Fruit fly (Drosophila melanogaster) whole organism, adult: ENCODE data around the gene Lectin-galC1.
A peak's percentile ranks its signal among the peaks of the same experiment; 100 is the strongest.

Experiments used
- CG5204 ChIP-seq: fragments of 200-800 bp; sonication (Bioruptor generic); optimal IDR thresholded peaks from 2 replicates; lab custom pipeline; 2016; ENCODE audit warnings: missing biosample characterization, missing genetic modification characterization
- CG7101 ChIP-seq: fragments of 200-800 bp; sonication (Bioruptor generic); optimal IDR thresholded peaks from 2 replicates; lab custom pipeline; 2018; ENCODE audit warnings: missing biosample characterization, mild to moderate bottlenecking, missing genetic modification characterization, moderate library complexity
- Crg-1 ChIP-seq: fragments of 200-800 bp; sonication (Bioruptor generic); optimal IDR thresholded peaks from 2 replicates; lab custom pipeline; 2016; ENCODE audit warnings: missing biosample characterization, missing genetic modification characterization
- cnc ChIP-seq, 2 experiments: fragments of >200 bp; optimal IDR thresholded peaks; 2 replicates each; lab custom pipeline; 2017
- pad ChIP-seq: fragments of 200-800 bp; sonication (Bioruptor generic); optimal IDR thresholded peaks from 3 replicates; lab custom pipeline; 2017; ENCODE audit warnings: missing biosample characterization, missing genetic modification characterization, mild to moderate bottlenecking, moderate library complexity, missing genetic modification reagents
- toe ChIP-seq: fragments of 200-800 bp; sonication (Bioruptor generic); optimal IDR thresholded peaks from 2 replicates; lab custom pipeline; 2016; ENCODE audit warnings: missing biosample characterization, missing genetic modification characterization

DNA sequence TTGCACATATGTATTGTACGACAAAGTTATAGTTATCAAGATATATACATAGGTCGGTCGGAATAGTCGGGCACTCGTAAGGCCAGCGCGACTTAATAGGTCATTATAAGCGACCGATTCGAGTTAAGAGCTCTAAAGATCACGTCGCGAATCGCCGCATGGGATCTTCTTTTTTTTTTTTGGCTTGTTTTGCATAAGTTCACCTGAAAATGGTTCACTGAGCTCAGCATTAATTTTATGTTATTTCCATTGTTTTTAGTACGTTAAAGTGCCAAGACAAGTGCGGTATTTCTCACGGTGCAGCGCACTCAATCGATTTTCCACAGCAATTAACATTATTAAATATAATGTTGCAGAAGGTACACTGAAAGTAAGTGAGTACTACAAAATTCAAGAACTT lies 24.1 kb downstream of the Lectin-galC1 start:
- TF ChIP-seq pad: no peak
- TF ChIP-seq Crg-1: no peak
- no peak for TF ChIP-seq CG7101 (tag; lab: Kevin White, UChicago)
- peak; percentile 33 for TF ChIP-seq CG5204 (GFP tag; lab: Kevin White, UChicago)
- no peak for TF ChIP-seq toe (GFP tag; lab: Kevin White, UChicago)
- TF ChIP-seq cnc (optimal IDR thresholded peaks at IDR 0.05; lab: Kevin White, UChicago): no peak
